Worm (Caenorhabditis elegans) whole organism, mixed stage, embryonic: Measurements from ENCODE around the gene F28G4.4.

Source experiments
- elt-3 ChIP-seq: fragments of 150-350 bp; optimal IDR thresholded peaks from 2 replicates; lab custom pipeline; 2014; ENCODE audit warnings: missing biosample characterization, missing genetic modification characterization
- mep-1 ChIP-seq: fragments of 150-350 bp; optimal IDR thresholded peaks from 2 replicates; lab custom pipeline; 2017; ENCODE audit warnings: missing biosample characterization, missing genetic modification reagents, missing genetic modification characterization, inconsistent platforms
- mls-2 ChIP-seq: sonication (generic microtip); optimal IDR thresholded peaks from 2 replicates; lab custom pipeline; 2016; ENCODE audit warnings: mild to moderate bottlenecking, missing genetic modification characterization, moderate library complexity, missing compliant biosample characterization
- snpc-4 ChIP-seq: fragments of 150-350 bp; optimal IDR thresholded peaks from 2 replicates; lab custom pipeline; 2014; ENCODE audit warnings: missing biosample characterization, missing genetic modification characterization
- unc-62 ChIP-seq: fragments of 150-350 bp; optimal IDR thresholded peaks from 2 replicates; lab custom pipeline; 2014; ENCODE audit warnings: missing biosample characterization, missing genetic modification reagents, missing genetic modification characterization

- TF ChIP-seq unc-62 (GFP tag; lab: Kevin White, UChicago) (no peak), elt-3 (no peak), mep-1 (tag; lab: Kevin White, UChicago) (no peak), mls-2 (tag; lab: Kevin White, UChicago) (no peak), snpc-4 (tag; lab: Kevin White, UChicago) (no peak)
Observed at ce11 chrV:16277918-16278317, 7.8 kb downstream of the F28G4.4 start, which contains the start of gene cyp-37B1.
